Fruit fly (Drosophila melanogaster) whole organism, embryonic: ENCODE results near the gene CG3165.
A peak's percentile ranks its signal among the peaks of the same experiment; 100 is the strongest.

ENCODE experiments used
- CG10462 ChIP-seq: fragments of 200-800 bp; sonication (Bioruptor generic); optimal IDR thresholded peaks from 2 replicates; lab custom pipeline; 2016; ENCODE audit warnings: missing biosample characterization, missing genetic modification characterization
- CG11085 ChIP-seq: fragments of 200-800 bp; sonication (Bioruptor generic); IDR thresholded peaks from 2 replicates; pipeline ENCODE4 v1.3.6; 2022; ENCODE audit warnings: missing biosample characterization, missing genetic modification characterization
- CG12236 ChIP-seq: fragments of 200-800 bp; sonication (Bioruptor generic); optimal IDR thresholded peaks from 2 replicates; lab custom pipeline; 2016; ENCODE audit warnings: missing biosample characterization, missing genetic modification characterization
- CG12659 ChIP-seq: fragments of 200-800 bp; sonication (Bioruptor generic); optimal IDR thresholded peaks from 3 replicates; lab custom pipeline; 2017; ENCODE audit warnings: mild to moderate bottlenecking, missing biosample characterization, missing genetic modification reagents, missing genetic modification characterization
- CG1603 ChIP-seq: fragments of 200-800 bp; sonication (Bioruptor generic); optimal IDR thresholded peaks from 2 replicates; lab custom pipeline; 2019; ENCODE audit warnings: missing biosample characterization, mild to moderate bottlenecking, missing genetic modification characterization, moderate library complexity
- CG32772 ChIP-seq: fragments of 200-800 bp; sonication (Bioruptor generic); IDR thresholded peaks from 2 replicates; pipeline ENCODE4 v1.3.6; 2022; ENCODE audit warnings: missing biosample characterization, missing genetic modification characterization
- CG33213 ChIP-seq: fragments of 200-800 bp; sonication (Bioruptor generic); optimal IDR thresholded peaks from 3 replicates; lab custom pipeline; 2016; ENCODE audit warnings: missing biosample characterization, missing genetic modification characterization
- CG3407 ChIP-seq: fragments of 200-800 bp; sonication (Bioruptor generic); optimal IDR thresholded peaks from 2 replicates; lab custom pipeline; 2018; ENCODE audit warnings: missing biosample characterization, mild to moderate bottlenecking, missing genetic modification characterization
- CG34224 ChIP-seq: fragments of 200-800 bp; sonication (Bioruptor generic); IDR thresholded peaks from 3 replicates; pipeline ENCODE4 v1.3.6; 2022; ENCODE audit warnings: missing biosample characterization, missing genetic modification characterization; ENCODE audit not compliant: partially characterized antibody
- CG4282 ChIP-seq: fragments of 200-800 bp; sonication (Bioruptor generic); optimal IDR thresholded peaks from 2 replicates; lab custom pipeline; 2016; ENCODE audit warnings: missing biosample characterization, missing genetic modification characterization
- CG5180 ChIP-seq: fragments of 200-800 bp; sonication (Bioruptor generic); optimal IDR thresholded peaks from 3 replicates; lab custom pipeline; 2017; ENCODE audit warnings: missing biosample characterization, missing genetic modification characterization, mild to moderate bottlenecking, moderate library complexity, missing genetic modification reagents
- CG6654 ChIP-seq: fragments of 200-800 bp; sonication (Bioruptor generic); optimal IDR thresholded peaks from 2 replicates; lab custom pipeline; 2017; ENCODE audit warnings: missing biosample characterization, mild to moderate bottlenecking, missing genetic modification characterization
- CG6689 ChIP-seq: fragments of 200-800 bp; sonication (Bioruptor generic); IDR thresholded peaks from 2 replicates; pipeline ENCODE4 v1.3.6; 2022; ENCODE audit warnings: missing biosample characterization, missing genetic modification characterization
- CG7786 ChIP-seq: fragments of 200-800 bp; sonication (Bioruptor generic); optimal IDR thresholded peaks from 2 replicates; lab custom pipeline; 2016; ENCODE audit warnings: missing biosample characterization, missing genetic modification characterization
- CG9609 ChIP-seq: fragments of 200-800 bp; sonication (Bioruptor generic); optimal IDR thresholded peaks from 3 replicates; lab custom pipeline; 2016; ENCODE audit warnings: missing biosample characterization, missing genetic modification characterization
- CG9876 ChIP-seq: fragments of 200-800 bp; sonication (Bioruptor generic); optimal IDR thresholded peaks from 2 replicates; lab custom pipeline; 2016; ENCODE audit warnings: missing biosample characterization, missing genetic modification characterization
- Dbx ChIP-seq: fragments of 200-800 bp; sonication (Bioruptor generic); IDR thresholded peaks from 3 replicates; pipeline ENCODE4 v1.3.6; 2022; ENCODE audit warnings: missing biosample characterization, missing genetic modification characterization
- Dek ChIP-seq: fragments of 200-800 bp; sonication (Bioruptor generic); optimal IDR thresholded peaks from 3 replicates; lab custom pipeline; 2019; ENCODE audit warnings: missing biosample characterization, mild to moderate bottlenecking, missing genetic modification characterization, moderate library complexity
- Dll ChIP-seq: fragments of 200-800 bp; sonication (Bioruptor generic); IDR thresholded peaks from 4 replicates; pipeline ENCODE4 v1.3.6; 2022; ENCODE audit warnings: missing biosample characterization, missing genetic modification characterization; ENCODE audit not compliant: partially characterized antibody
- E2f2 ChIP-seq: fragments of 200-800 bp; sonication (Bioruptor generic); IDR thresholded peaks from 2 replicates; pipeline ENCODE4 v1.3.6; 2022; ENCODE audit warnings: missing biosample characterization, missing genetic modification characterization
- ERR ChIP-seq: fragments of 200-800 bp; sonication (Bioruptor generic); optimal IDR thresholded peaks from 2 replicates; lab custom pipeline; 2016; ENCODE audit warnings: missing biosample characterization, missing genetic modification characterization
- Gsc ChIP-seq: fragments of 200-800 bp; sonication (Bioruptor generic); IDR thresholded peaks from 2 replicates; pipeline ENCODE4 v1.3.6; 2022; ENCODE audit warnings: missing biosample characterization, missing genetic modification characterization
- Gug ChIP-seq: fragments of 200-800 bp; sonication (Bioruptor generic); IDR thresholded peaks from 4 replicates; pipeline ENCODE4 v1.3.6; 2022; ENCODE audit warnings: missing biosample characterization, missing genetic modification characterization
- HmgD ChIP-seq: fragments of 200-800 bp; sonication (Bioruptor generic); optimal IDR thresholded peaks from 3 replicates; lab custom pipeline; 2016; ENCODE audit warnings: missing biosample characterization, missing genetic modification characterization
- MTF-1 ChIP-seq: fragments of 200-800 bp; sonication (Bioruptor generic); optimal IDR thresholded peaks from 2 replicates; lab custom pipeline; 2018; ENCODE audit warnings: missing biosample characterization, mild to moderate bottlenecking, missing genetic modification characterization, borderline replicate concordance
- Med ChIP-seq: fragments of 200-800 bp; sonication (Bioruptor generic); peaks from one replicate; lab custom pipeline; 2016; ENCODE audit warnings: missing biosample characterization, missing genetic modification characterization, mild to moderate bottlenecking, inconsistent platforms, moderate library complexity
- Ravus ChIP-seq: fragments of 200-800 bp; sonication (Bioruptor generic); IDR thresholded peaks from 2 replicates; pipeline ENCODE4 v1.3.6; 2022; ENCODE audit warnings: missing biosample characterization, missing genetic modification characterization
- Xbp1 ChIP-seq: fragments of 200-800 bp; sonication (Bioruptor generic); optimal IDR thresholded peaks from 3 replicates; lab custom pipeline; 2016; ENCODE audit warnings: missing biosample characterization, mild to moderate bottlenecking, missing genetic modification characterization
- abd-A ChIP-seq: fragments of 200-800 bp; sonication (Bioruptor generic); optimal IDR thresholded peaks from 3 replicates; lab custom pipeline; 2019; ENCODE audit warnings: missing biosample characterization, mild to moderate bottlenecking, missing genetic modification characterization, moderate library complexity
- chinmo ChIP-seq: fragments of 200-800 bp; sonication (Bioruptor generic); IDR thresholded peaks from 4 replicates; pipeline ENCODE4 v1.3.6; 2022; ENCODE audit warnings: missing biosample characterization, missing genetic modification characterization; ENCODE audit not compliant: partially characterized antibody
- crc ChIP-seq: fragments of 200-800 bp; sonication (Bioruptor generic); optimal IDR thresholded peaks from 2 replicates; lab custom pipeline; 2016; ENCODE audit warnings: missing biosample characterization, missing genetic modification characterization
- crp ChIP-seq, 2 experiments: fragments of 200-800 bp; sonication (Bioruptor generic); optimal IDR thresholded peaks; 2 replicates in 1 of 2; 3 replicates in 1 of 2; lab custom pipeline; 2017; ENCODE audit warnings: missing biosample characterization in 2 of 2, missing genetic modification characterization in 2 of 2, mild to moderate bottlenecking in 1 of 2, moderate library complexity in 1 of 2
- disco-r ChIP-seq: fragments of 200-800 bp; sonication (Bioruptor generic); optimal IDR thresholded peaks from 2 replicates; lab custom pipeline; 2016; ENCODE audit warnings: missing biosample characterization, missing genetic modification characterization
- emc ChIP-seq: fragments of 200-800 bp; sonication (Bioruptor generic); optimal IDR thresholded peaks from 2 replicates; lab custom pipeline; 2016; ENCODE audit warnings: missing biosample characterization, missing genetic modification characterization
- ewg ChIP-seq: fragments of 200-800 bp; sonication (Bioruptor generic); optimal IDR thresholded peaks from 3 replicates; lab custom pipeline; 2017; ENCODE audit warnings: mild to moderate bottlenecking, missing biosample characterization, missing genetic modification reagents, missing genetic modification characterization
- exex ChIP-seq: fragments of 200-800 bp; sonication (Bioruptor generic); optimal IDR thresholded peaks from 4 replicates; lab custom pipeline; 2018; ENCODE audit warnings: missing biosample characterization, mild to moderate bottlenecking, missing genetic modification characterization, moderate library complexity
- fd3F ChIP-seq: fragments of 200-800 bp; sonication (Bioruptor generic); optimal IDR thresholded peaks from 2 replicates; lab custom pipeline; 2018; ENCODE audit warnings: missing biosample characterization, mild to moderate bottlenecking, missing genetic modification characterization, moderate library complexity
- gcm2 ChIP-seq: fragments of 200-800 bp; sonication (Bioruptor generic); optimal IDR thresholded peaks from 2 replicates; lab custom pipeline; 2016; ENCODE audit warnings: missing biosample characterization, missing genetic modification characterization
- lab ChIP-seq: fragments of 200-800 bp; sonication (Bioruptor generic); optimal IDR thresholded peaks from 3 replicates; lab custom pipeline; 2017; ENCODE audit warnings: missing biosample characterization, missing genetic modification characterization, mild to moderate bottlenecking, moderate library complexity, missing genetic modification reagents
- lola ChIP-seq, 3 experiments: fragments of >200 bp in 2 of 3; fragments of 200-800 bp in 1 of 3; sonication (Bioruptor generic) in 1 of 3; optimal IDR thresholded peaks; 2 replicates each; lab custom pipeline; 2017 to 2019; ENCODE audit warnings: missing biosample characterization in 3 of 3, missing genetic modification characterization in 3 of 3, mild to moderate bottlenecking in 1 of 3, moderate library complexity in 1 of 3
- nerfin-2 ChIP-seq: fragments of 200-800 bp; sonication (Bioruptor generic); IDR thresholded peaks from 2 replicates; pipeline ENCODE4 v1.3.6; 2022; ENCODE audit warnings: missing biosample characterization, missing genetic modification characterization; ENCODE audit not compliant: partially characterized antibody
- nom ChIP-seq: fragments of 200-800 bp; sonication (Bioruptor generic); optimal IDR thresholded peaks from 2 replicates; lab custom pipeline; 2017; ENCODE audit warnings: missing biosample characterization, missing genetic modification characterization, mild to moderate bottlenecking, moderate library complexity, missing genetic modification reagents
- org-1 ChIP-seq: fragments of 200-800 bp; sonication (Bioruptor generic); optimal IDR thresholded peaks from 2 replicates; lab custom pipeline; 2017; ENCODE audit warnings: missing biosample characterization, missing genetic modification characterization
- otp ChIP-seq: fragments of 200-800 bp; sonication (Bioruptor generic); IDR thresholded peaks from 3 replicates; pipeline ENCODE4, ENCODE4 v1.3.6; 2022; ENCODE audit warnings: missing biosample characterization, missing genetic modification characterization
- pan ChIP-seq, 4 experiments: fragments of >200 bp in 3 of 4; fragments of 200-800 bp in 1 of 4; sonication (Bioruptor generic) in 1 of 4; optimal IDR thresholded peaks in 3 of 4; IDR thresholded peaks in 1 of 4; 2 replicates each; pipeline versions ENCODE4 v1.3.6 to Lab custom; 2017 to 2022; ENCODE audit warnings: missing biosample characterization in 2 of 4, missing genetic modification characterization in 2 of 4, mixed read lengths in 1 of 4
- ranshi ChIP-seq: fragments of 200-800 bp; sonication (Bioruptor generic); IDR thresholded peaks from 2 replicates; pipeline ENCODE4 v1.3.6; 2022; ENCODE audit warnings: missing biosample characterization, missing genetic modification characterization
- sd ChIP-seq: fragments of 200-800 bp; sonication (Bioruptor generic); optimal IDR thresholded peaks from 3 replicates; lab custom pipeline; 2018; ENCODE audit warnings: missing biosample characterization, mild to moderate bottlenecking, missing genetic modification characterization, moderate library complexity
- so ChIP-seq: fragments of 200-800 bp; sonication (Bioruptor generic); IDR thresholded peaks from 3 replicates; pipeline ENCODE4 v1.3.6; 2022; ENCODE audit warnings: missing biosample characterization, missing genetic modification characterization
- ssp ChIP-seq: fragments of 200-800 bp; sonication (Bioruptor generic); IDR thresholded peaks from 2 replicates; pipeline ENCODE4 v1.3.6; 2022; ENCODE audit warnings: missing biosample characterization, missing genetic modification characterization
- stwl ChIP-seq: fragments of 200-800 bp; sonication (Bioruptor generic); optimal IDR thresholded peaks from 3 replicates; lab custom pipeline; 2018; ENCODE audit warnings: missing biosample characterization, mild to moderate bottlenecking, missing genetic modification characterization, moderate library complexity

Gene CG3165

DNA sequence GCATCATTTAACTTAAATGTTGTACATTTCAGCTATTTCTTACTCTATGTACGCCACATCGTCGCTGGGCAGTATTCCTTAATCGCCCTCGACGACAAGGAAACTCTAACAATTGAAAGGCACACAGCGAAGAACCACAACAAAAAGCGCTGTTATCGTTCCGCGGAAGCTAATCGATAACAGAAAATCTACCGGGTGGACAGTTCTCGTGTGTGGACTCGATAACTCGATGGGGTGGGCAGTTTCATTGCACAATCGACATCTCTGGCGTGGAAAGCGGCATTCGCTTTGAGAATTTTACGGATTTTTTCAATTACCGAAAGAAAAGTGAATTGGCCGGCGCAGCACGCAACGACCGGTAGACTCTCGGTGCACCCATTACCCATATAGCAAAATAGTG lies 46.1 kb downstream of the CG3165 start, which contains the start of the genes alpha4GT1 and Prp40:
Gene alpha4GT1, minus strand, starts transcription at position 156 of the 400 bp plus-strand sequence.
Gene Prp40, plus strand, starts transcription at position 241 of the 400 bp plus-strand sequence.
- TF ChIP-seq Ravus (GFP tag; lab: Robert Waterston, UW) (no peak), abd-A (tag; lab: Kevin White, UChicago) (no peak), HmgD (GFP tag; lab: Kevin White, UChicago) (peak; percentile 6), CG12659 (peak; percentile 54), CG1603 (tag; lab: Kevin White, UChicago) (no peak), CG7786 (GFP tag; lab: Kevin White, UChicago) (no peak), Dek (no peak), gcm2 (GFP tag; lab: Kevin White, UChicago) (no peak), crc (no peak), CG3407 (GFP tag; lab: Kevin White, UChicago) (no peak), crp (GFP tag; optimal IDR thresholded peaks at IDR 0.05; lab: Kevin White, UChicago) (peak in 1 of 2 experiments; percentile 19), Gug (no peak), stwl (tag; lab: Kevin White, UChicago) (peak; percentile 72), CG4282 (no peak), ERR (GFP tag; lab: Kevin White, UChicago) (no peak), CG12236 (GFP tag; lab: Kevin White, UChicago) (no peak), CG6654 (GFP tag; lab: Kevin White, UChicago) (no peak), CG10462 (GFP tag; lab: Kevin White, UChicago) (no peak), ranshi (no peak), exex (no peak), CG33213 (GFP tag; lab: Kevin White, UChicago) (no peak), CG9876 (no peak), CG5180 (GFP tag; lab: Kevin White, UChicago) (no peak), so (GFP tag; lab: Robert Waterston, UW) (no peak), sd (tag; lab: Kevin White, UChicago) (no peak), fd3F (GFP tag; lab: Kevin White, UChicago) (no peak), CG11085 (GFP tag; lab: Robert Waterston, UW) (no peak), CG34224 (GFP tag; lab: Robert Waterston, UW) (peak; percentile 96), CG32772 (GFP tag; lab: Robert Waterston, UW) (no peak), Gsc (GFP tag; lab: Robert Waterston, UW) (no peak), chinmo (GFP tag; lab: Robert Waterston, UW) (peak; percentile 95), lab (no peak), org-1 (GFP tag; lab: Kevin White, UChicago) (no peak), MTF-1 (GFP tag; lab: Kevin White, UChicago) (no peak), nerfin-2 (GFP tag; lab: Robert Waterston, UW) (peak; percentile 84), ewg (no peak), nom (GFP tag; lab: Kevin White, UChicago) (no peak), Xbp1 (GFP tag; lab: Kevin White, UChicago) (no peak), ssp (GFP tag; lab: Robert Waterston, UW) (no peak), disco-r (no peak), CG9609 (GFP tag; lab: Kevin White, UChicago) (no peak), lola (GFP tag; optimal IDR thresholded peaks at IDR 0.05; lab: Kevin White, UChicago) (no peak), Med (GFP tag; lab: Kevin White, UChicago) (peak; percentile 39), Dbx (GFP tag; lab: Robert Waterston, UW) (no peak), E2f2 (GFP tag; lab: Robert Waterston, UW) (peak; percentile 67), otp (GFP tag; lab: Robert Waterston, UW) (no peak), CG6689 (GFP tag; lab: Robert Waterston, UW) (no peak), pan (optimal IDR thresholded peaks at IDR 0.05; lab: Kevin White, UChicago) (no peak), pan (GFP tag; optimal IDR thresholded peaks at IDR 0.05 in 1 of 2, IDR thresholded peaks at IDR 0.05 in 1 of 2) (no peak), Dll (peak; percentile 79), emc (GFP tag; lab: Kevin White, UChicago) (no peak)
